Worm (Caenorhabditis elegans) whole organism, early embryonic: ENCODE results near the gene dmd-10.

Experiments
- F13C5.2 ChIP-seq: sonication (generic microtip); optimal IDR thresholded peaks from 2 replicates; lab custom pipeline; 2017; ENCODE audit warnings: mild to moderate bottlenecking, missing genetic modification characterization, inconsistent platforms, missing compliant biosample characterization
- ama-1 ChIP-seq: fragments of 150-350 bp; optimal IDR thresholded peaks from 2 replicates; lab custom pipeline; 2014
- ceh-13 ChIP-seq: fragments of 200-800 bp; sonication (Bioruptor generic); optimal IDR thresholded peaks from 2 replicates; lab custom pipeline; 2018; ENCODE audit warnings: mild to moderate bottlenecking, missing genetic modification characterization, missing compliant biosample characterization
- flt-1 ChIP-seq: fragments of 200-800 bp; sonication (Bioruptor generic); IDR thresholded peaks from 2 replicates; pipeline ENCODE4 v1.3.6; 2022; ENCODE audit warnings: missing genetic modification characterization, missing compliant biosample characterization
- hmbx-1 ChIP-seq: sonication (generic microtip); optimal IDR thresholded peaks from 2 replicates; lab custom pipeline; 2016; ENCODE audit warnings: mild to moderate bottlenecking, missing genetic modification characterization, missing compliant biosample characterization
- hmg-4 ChIP-seq: fragments of 200-800 bp; sonication (Bioruptor generic); optimal IDR thresholded peaks from 2 replicates; lab custom pipeline; 2018; ENCODE audit warnings: mild to moderate bottlenecking, missing genetic modification characterization, missing compliant biosample characterization
- hnd-1 ChIP-seq: sonication (generic microtip); optimal IDR thresholded peaks from 2 replicates; lab custom pipeline; 2016; ENCODE audit warnings: missing genetic modification characterization, missing compliant biosample characterization
- pes-1 ChIP-seq: fragments of 200-800 bp; sonication (Bioruptor generic); IDR thresholded peaks from 2 replicates; pipeline ENCODE4 v1.3.6; 2022; ENCODE audit warnings: missing genetic modification reagents, missing genetic modification characterization, missing compliant biosample characterization
- tbx-37 ChIP-seq: fragments of 200-800 bp; sonication (Bioruptor generic); conservative IDR thresholded peaks from 2 replicates; pipeline ENCODE4 v1.3.6; 2022; ENCODE audit warnings: missing genetic modification reagents, missing genetic modification characterization, missing compliant biosample characterization
- tra-4 ChIP-seq: sonication (generic microtip); optimal IDR thresholded peaks from 2 replicates; lab custom pipeline; 2017; ENCODE audit warnings: missing genetic modification characterization, missing compliant biosample characterization

DNA sequence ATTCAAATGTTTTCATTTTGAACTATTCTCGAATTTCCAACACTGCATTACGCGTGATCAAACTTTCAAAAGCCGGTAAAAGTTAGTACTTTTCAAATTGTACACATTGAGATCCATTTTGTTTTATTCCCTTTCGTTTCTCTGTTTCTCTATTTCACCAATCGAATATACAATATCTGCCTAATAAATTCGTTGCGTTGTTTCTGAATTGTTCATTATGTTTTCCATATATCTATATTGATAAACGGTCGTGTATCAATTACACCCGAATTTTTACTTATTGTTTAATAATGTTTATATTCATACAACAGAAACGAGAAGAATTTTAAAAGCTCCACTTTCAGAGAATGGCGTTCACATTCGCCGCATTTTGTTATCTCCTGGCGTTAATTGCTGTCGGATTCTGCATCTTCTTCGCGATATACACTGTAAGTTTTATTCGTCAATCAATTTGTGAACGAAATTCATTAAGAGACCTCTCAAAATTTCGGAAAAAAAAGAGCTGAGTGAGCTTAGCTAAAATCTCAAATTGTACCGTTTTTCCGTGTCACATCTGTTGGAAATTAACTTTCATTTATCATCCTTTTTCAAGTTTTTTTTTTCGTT lies 56.3 kb downstream of the dmd-10 start, which contains the start of gene cni-1:
- TF ChIP-seq hmbx-1 (tag; lab: Kevin White, UChicago) (no peak), tra-4 (tag; lab: Kevin White, UChicago) (no peak), hmg-4 (GFP tag; lab: Kevin White, UChicago) (no peak), ceh-13 (GFP tag; lab: Kevin White, UChicago) (no peak), ama-1 (lab: Kevin White, UChicago) (no peak), pes-1 (GFP tag; lab: Robert Waterston, UW) (no peak), tbx-37 (GFP tag; lab: Robert Waterston, UW) (no peak), hnd-1 (tag; lab: Kevin White, UChicago) (no peak), flt-1 (GFP tag; lab: Robert Waterston, UW) (no peak), F13C5.2 (no peak)
